Worm (Caenorhabditis elegans) whole organism, L4 larva: ENCODE measurements around the gene asp-1.

Experiments used
- F10B5.3 ChIP-seq: sonication (generic microtip); optimal IDR thresholded peaks from 2 replicates; lab custom pipeline; 2016; ENCODE audit warnings: mild to moderate bottlenecking, missing genetic modification characterization, missing compliant biosample characterization
- F26F4.8 ChIP-seq: fragments of 200-800 bp; sonication (Bioruptor generic); conservative IDR thresholded peaks from 2 replicates; pipeline ENCODE4 v1.3.6; 2022; ENCODE audit warnings: missing genetic modification characterization, missing compliant biosample characterization
- F44E2.7 ChIP-seq: fragments of 200-800 bp; sonication (Bioruptor generic); IDR thresholded peaks from 2 replicates; pipeline ENCODE4 v2.1.2; 2022; ENCODE audit warnings: missing genetic modification characterization, missing compliant biosample characterization
- Y105C5A.15 ChIP-seq: fragments of 200-800 bp; sonication (Bioruptor generic); IDR thresholded peaks from 2 replicates; pipeline ENCODE4 v1.3.6; 2022; ENCODE audit warnings: missing genetic modification characterization, missing compliant biosample characterization
- Y75B8A.6 ChIP-seq: fragments of 200-800 bp; sonication (Bioruptor generic); IDR thresholded peaks from 2 replicates; pipeline ENCODE4 v1.3.6; 2022; ENCODE audit warnings: missing genetic modification reagents, missing genetic modification characterization, missing compliant biosample characterization
- ZK546.5 ChIP-seq, 2 experiments: sonication (generic microtip); optimal IDR thresholded peaks; 2 replicates each; lab custom pipeline; 2017; ENCODE audit warnings: missing biosample characterization in 2 of 2, missing genetic modification characterization in 2 of 2
- attf-4 ChIP-seq: sonication (generic microtip); optimal IDR thresholded peaks from 3 replicates; lab custom pipeline; 2017; ENCODE audit warnings: missing biosample characterization, missing genetic modification characterization
- ceh-20 ChIP-seq: fragments of 200-800 bp; sonication (Bioruptor generic); IDR thresholded peaks from 2 replicates; pipeline ENCODE4 v1.3.6; 2022; ENCODE audit warnings: missing genetic modification reagents, missing genetic modification characterization, missing compliant biosample characterization
- ceh-44 ChIP-seq: fragments of 200-800 bp; sonication (Bioruptor generic); IDR thresholded peaks from 2 replicates; pipeline ENCODE4 v1.3.6; 2022; ENCODE audit warnings: missing genetic modification reagents, missing genetic modification characterization, missing compliant biosample characterization
- ceh-62 ChIP-seq: sonication (generic microtip); optimal IDR thresholded peaks from 2 replicates; lab custom pipeline; 2017; ENCODE audit warnings: missing biosample characterization, missing genetic modification characterization
- ces-1 ChIP-seq: fragments of 150-350 bp; sonication (generic microtip); optimal IDR thresholded peaks from 4 replicates; lab custom pipeline; 2014; ENCODE audit warnings: missing biosample characterization, missing genetic modification reagents, missing genetic modification characterization
- ctbp-1 ChIP-seq: fragments of 200-800 bp; sonication (Bioruptor generic); IDR thresholded peaks from 2 replicates; pipeline ENCODE4 v1.3.6; 2022; ENCODE audit warnings: missing genetic modification reagents, missing genetic modification characterization, missing compliant biosample characterization
- daf-16 ChIP-seq, 3 experiments: sonication (generic microtip); optimal IDR thresholded peaks; 2 replicates each; lab custom pipeline; 2016 to 2017; ENCODE audit warnings: missing genetic modification characterization in 3 of 3, missing genetic modification reagents in 3 of 3, mild to moderate bottlenecking in 2 of 3, missing compliant biosample characterization in 2 of 3, missing biosample characterization in 1 of 3, moderate library complexity in 1 of 3
- dmd-6 ChIP-seq: fragments of 200-800 bp; sonication (Bioruptor generic); IDR thresholded peaks from 2 replicates; pipeline ENCODE4 v1.3.6; 2022; ENCODE audit warnings: missing genetic modification reagents, missing genetic modification characterization, missing compliant biosample characterization
- dmd-8 ChIP-seq: fragments of 200-800 bp; sonication (Bioruptor generic); IDR thresholded peaks from 2 replicates; pipeline ENCODE4 v1.3.6; 2022; ENCODE audit warnings: missing genetic modification characterization, missing compliant biosample characterization
- dmd-9 ChIP-seq: fragments of 200-800 bp; sonication (Bioruptor generic); IDR thresholded peaks from 2 replicates; pipeline ENCODE4 v1.3.6; 2022; ENCODE audit warnings: missing genetic modification reagents, missing genetic modification characterization, missing compliant biosample characterization
- dpl-1 ChIP-seq: fragments of 150-350 bp; optimal IDR thresholded peaks from 2 replicates; lab custom pipeline; 2014; ENCODE audit warnings: missing biosample characterization, missing genetic modification reagents, missing genetic modification characterization
- duxl-1 ChIP-seq: sonication (generic microtip); optimal IDR thresholded peaks from 2 replicates; lab custom pipeline; 2016; ENCODE audit warnings: mild to moderate bottlenecking, missing genetic modification characterization, moderate library complexity, missing compliant biosample characterization; ENCODE audit not compliant: poor library complexity
- egl-27 ChIP-seq: sonication (generic microtip); optimal IDR thresholded peaks from 3 replicates; lab custom pipeline; 2017; ENCODE audit warnings: missing biosample characterization, missing genetic modification reagents, missing genetic modification characterization
- fkh-10 ChIP-seq: fragments of 150-350 bp; optimal IDR thresholded peaks from 2 replicates; lab custom pipeline; 2014; ENCODE audit warnings: missing biosample characterization, missing genetic modification reagents, missing genetic modification characterization
- gei-8 ChIP-seq: fragments of 200-800 bp; sonication (Bioruptor generic); optimal IDR thresholded peaks from 2 replicates; lab custom pipeline; 2018; ENCODE audit warnings: mild to moderate bottlenecking, missing genetic modification characterization, missing compliant biosample characterization
- jun-1 ChIP-seq: fragments of 150-350 bp; optimal IDR thresholded peaks from 2 replicates; lab custom pipeline; 2014; ENCODE audit warnings: missing biosample characterization, missing genetic modification reagents, missing genetic modification characterization
- lin-15B ChIP-seq: fragments of 150-350 bp; sonication (generic microtip); optimal IDR thresholded peaks from 3 replicates; lab custom pipeline; 2014; ENCODE audit warnings: missing biosample characterization, missing genetic modification characterization
- lin-29 ChIP-seq: fragments of 200-800 bp; sonication (Bioruptor generic); IDR thresholded peaks from 2 replicates; pipeline ENCODE4 v1.3.6; 2022; ENCODE audit warnings: missing genetic modification reagents, missing genetic modification characterization, missing compliant biosample characterization
- lin-38 ChIP-seq: fragments of 200-800 bp; sonication (Bioruptor generic); IDR thresholded peaks from 2 replicates; pipeline ENCODE4 v1.3.6; 2022; ENCODE audit warnings: missing genetic modification reagents, missing genetic modification characterization, missing compliant biosample characterization
- lir-3 ChIP-seq: sonication (generic microtip); optimal IDR thresholded peaks from 2 replicates; lab custom pipeline; 2016; ENCODE audit warnings: mild to moderate bottlenecking, missing genetic modification characterization, missing compliant biosample characterization
- madf-9 ChIP-seq: fragments of 200-800 bp; sonication (Bioruptor generic); conservative IDR thresholded peaks from 2 replicates; pipeline ENCODE4 v1.3.6; 2022; ENCODE audit warnings: missing genetic modification reagents, missing genetic modification characterization, missing compliant biosample characterization
- mdl-1 ChIP-seq, 2 experiments: fragments of 150-350 bp in 1 of 2; sonication (generic microtip) in 1 of 2; optimal IDR thresholded peaks; 2 replicates each; lab custom pipeline; 2014 to 2017; ENCODE audit warnings: missing biosample characterization in 2 of 2, missing genetic modification characterization in 2 of 2
- mdt-29 ChIP-seq: fragments of 200-800 bp; sonication (Bioruptor generic); IDR thresholded peaks from 2 replicates; pipeline ENCODE4 v1.3.6; 2022; ENCODE audit warnings: missing genetic modification reagents, missing genetic modification characterization, missing compliant biosample characterization
- mxl-2 ChIP-seq: fragments of 200-800 bp; sonication (Bioruptor generic); conservative IDR thresholded peaks from 2 replicates; pipeline ENCODE4 v1.3.6; 2022; ENCODE audit warnings: missing genetic modification reagents, missing genetic modification characterization, missing compliant biosample characterization
- mxl-3 ChIP-seq: fragments of 200-800 bp; sonication (Bioruptor generic); optimal IDR thresholded peaks from 2 replicates; lab custom pipeline; 2018; ENCODE audit warnings: mild to moderate bottlenecking, missing genetic modification characterization, missing compliant biosample characterization
- nhr-10 ChIP-seq: fragments of 150-350 bp; optimal IDR thresholded peaks from 2 replicates; lab custom pipeline; 2014; ENCODE audit warnings: missing biosample characterization, missing genetic modification characterization
- nhr-102 ChIP-seq: sonication (generic microtip); optimal IDR thresholded peaks from 2 replicates; lab custom pipeline; 2016; ENCODE audit warnings: mild to moderate bottlenecking, missing genetic modification characterization, moderate library complexity, missing compliant biosample characterization
- nhr-11 ChIP-seq: fragments of 150-350 bp; optimal IDR thresholded peaks from 2 replicates; lab custom pipeline; 2014; ENCODE audit warnings: missing biosample characterization, missing genetic modification characterization
- nhr-111 ChIP-seq: fragments of 200-800 bp; sonication (Bioruptor generic); optimal IDR thresholded peaks from 2 replicates; lab custom pipeline; 2018; ENCODE audit warnings: mild to moderate bottlenecking, missing genetic modification characterization, missing compliant biosample characterization
- nhr-28 ChIP-seq: fragments of 150-350 bp; optimal IDR thresholded peaks from 2 replicates; lab custom pipeline; 2014; ENCODE audit warnings: missing biosample characterization, missing genetic modification characterization
- nhr-42 ChIP-seq: fragments of 200-800 bp; sonication (Bioruptor generic); IDR thresholded peaks from 2 replicates; pipeline ENCODE4 v1.3.6; 2022; ENCODE audit warnings: missing genetic modification characterization, missing compliant biosample characterization
- nhr-48 ChIP-seq: sonication (generic microtip); optimal IDR thresholded peaks from 2 replicates; lab custom pipeline; 2016; ENCODE audit warnings: mild to moderate bottlenecking, missing genetic modification characterization, missing compliant biosample characterization
- nhr-6 ChIP-seq: fragments of 150-350 bp; optimal IDR thresholded peaks from 2 replicates; lab custom pipeline; 2014; ENCODE audit warnings: missing biosample characterization, missing genetic modification characterization
- nhr-76 ChIP-seq: fragments of 150-350 bp; optimal IDR thresholded peaks from 2 replicates; lab custom pipeline; 2014; ENCODE audit warnings: missing biosample characterization, missing genetic modification characterization
- nhr-77 ChIP-seq: fragments of 150-350 bp; optimal IDR thresholded peaks from 2 replicates; lab custom pipeline; 2014; ENCODE audit warnings: missing biosample characterization, missing genetic modification characterization
- pqm-1 ChIP-seq: sonication (generic microtip); optimal IDR thresholded peaks from 2 replicates; lab custom pipeline; 2017; ENCODE audit warnings: missing biosample characterization, missing genetic modification characterization
- saeg-2 ChIP-seq: fragments of 200-800 bp; sonication (Bioruptor generic); IDR thresholded peaks from 2 replicates; pipeline ENCODE4 v1.3.6; 2022; ENCODE audit warnings: missing genetic modification reagents, missing genetic modification characterization, missing compliant biosample characterization
- skn-1 ChIP-seq: fragments of 150-350 bp; optimal IDR thresholded peaks from 2 replicates; lab custom pipeline; 2014; ENCODE audit warnings: missing biosample characterization, missing genetic modification characterization
- snpc-4 ChIP-seq: fragments of 150-350 bp; optimal IDR thresholded peaks from 2 replicates; lab custom pipeline; 2014; ENCODE audit warnings: missing biosample characterization, missing genetic modification characterization
- spr-1 ChIP-seq: sonication (generic microtip); optimal IDR thresholded peaks from 2 replicates; lab custom pipeline; 2016; ENCODE audit warnings: mild to moderate bottlenecking, missing genetic modification characterization, missing compliant biosample characterization
- tag-97 ChIP-seq: fragments of 200-800 bp; sonication (Bioruptor generic); IDR thresholded peaks from 2 replicates; pipeline ENCODE4 v1.3.6; 2022; ENCODE audit warnings: missing genetic modification characterization, missing compliant biosample characterization
- tra-1 ChIP-seq: fragments of 200-800 bp; sonication (Bioruptor generic); IDR thresholded peaks from 2 replicates; pipeline ENCODE4 v1.3.6; 2022; ENCODE audit warnings: missing genetic modification reagents, missing genetic modification characterization, missing compliant biosample characterization
- zag-1 ChIP-seq: fragments of 150-350 bp; optimal IDR thresholded peaks from 2 replicates; lab custom pipeline; 2014; ENCODE audit warnings: missing biosample characterization, missing genetic modification characterization
- zfp-2 ChIP-seq: sonication (generic microtip); optimal IDR thresholded peaks from 2 replicates; lab custom pipeline; 2016; ENCODE audit warnings: mild to moderate bottlenecking, missing genetic modification characterization, missing compliant biosample characterization
- zfp-3 ChIP-seq: fragments of 200-800 bp; sonication (Bioruptor generic); conservative IDR thresholded peaks from 2 replicates; pipeline ENCODE4 v1.3.6; 2022; ENCODE audit warnings: missing genetic modification reagents, missing genetic modification characterization, missing compliant biosample characterization
- zip-11 ChIP-seq: fragments of 200-800 bp; sonication (Bioruptor generic); IDR thresholded peaks from 2 replicates; pipeline ENCODE4 v1.3.6; 2022; ENCODE audit warnings: missing genetic modification characterization, missing compliant biosample characterization
- ztf-11 ChIP-seq: fragments of 150-350 bp; optimal IDR thresholded peaks from 2 replicates; lab custom pipeline; 2014; ENCODE audit warnings: missing biosample characterization, missing genetic modification characterization

Gene asp-1

DNA sequence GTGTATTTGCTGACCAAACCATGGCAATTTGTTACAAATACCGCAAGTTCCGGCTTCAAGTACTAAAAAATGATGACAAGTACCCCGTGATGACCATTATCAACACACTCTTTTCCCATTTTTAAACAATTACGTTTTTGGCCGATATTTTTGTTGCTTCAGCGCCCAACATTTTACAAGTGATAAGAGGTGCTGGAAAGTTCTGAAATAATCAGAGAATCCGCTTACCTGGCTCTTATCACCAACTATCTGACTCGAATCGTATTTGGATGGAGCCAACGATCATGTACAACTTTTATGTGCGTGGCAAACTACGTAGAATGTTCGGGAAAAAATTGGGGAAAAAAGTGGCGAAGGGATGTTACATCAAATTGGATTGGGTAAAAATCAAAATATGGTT, 2.7 kb upstream of the asp-1 start (continued):
- TF ChIP-seq tag-97 (GFP tag; lab: Robert Waterston, UW): no peak
- no peak for TF ChIP-seq mxl-3 (GFP tag; lab: Kevin White, UChicago)
- TF ChIP-seq skn-1 (tag; lab: Kevin White, UChicago): no peak
- TF ChIP-seq gei-8 (GFP tag; lab: Kevin White, UChicago): no peak
- no peak for TF ChIP-seq ceh-62
- TF ChIP-seq F44E2.7 (GFP tag; lab: Robert Waterston, UW): no peak
- no peak for TF ChIP-seq snpc-4
- no peak for TF ChIP-seq Y75B8A.6
- peak; percentile 73 for TF ChIP-seq dmd-6 (GFP tag; lab: Robert Waterston, UW)
- TF ChIP-seq madf-9 (GFP tag; lab: Robert Waterston, UW): no peak
- TF ChIP-seq tra-1 (GFP tag; lab: Robert Waterston, UW): 0 out of 2 replicates have a peak, but pooled peaks have one; percentile 39
- peak; percentile 7 for TF ChIP-seq nhr-10 (tag; lab: Kevin White, UChicago)
- TF ChIP-seq lir-3 (tag; lab: Kevin White, UChicago): no peak
- no peak for TF ChIP-seq ztf-11 (tag; lab: Kevin White, UChicago)
- TF ChIP-seq lin-38: no peak
- no peak for TF ChIP-seq lin-15B (tag; lab: Kevin White, UChicago)
- no peak for TF ChIP-seq dmd-9 (GFP tag; lab: Robert Waterston, UW)
- TF ChIP-seq ceh-44 (GFP tag; lab: Robert Waterston, UW): no peak
- peak; percentile 27 for TF ChIP-seq pqm-1
- TF ChIP-seq F10B5.3 (tag; lab: Kevin White, UChicago): no peak
- no peak for TF ChIP-seq nhr-11 (tag; lab: Kevin White, UChicago)
- TF ChIP-seq F26F4.8 (GFP tag; lab: Robert Waterston, UW): no peak
- TF ChIP-seq dmd-8 (GFP tag; lab: Robert Waterston, UW): no peak
- TF ChIP-seq nhr-111 (GFP tag; lab: Kevin White, UChicago): no peak
- TF ChIP-seq dpl-1 (GFP tag; lab: Kevin White, UChicago): no peak
- TF ChIP-seq ctbp-1: no peak
- no peak for TF ChIP-seq nhr-6
- no peak for TF ChIP-seq mxl-2
- TF ChIP-seq ZK546.5 (tag; optimal IDR thresholded peaks at IDR 0.05; lab: Kevin White, UChicago): no peak
- no peak for TF ChIP-seq ceh-20 (GFP tag; lab: Robert Waterston, UW)
- TF ChIP-seq attf-4 (tag; lab: Kevin White, UChicago): no peak
- TF ChIP-seq nhr-48: peak; percentile 24
- no peak for TF ChIP-seq Y105C5A.15 (GFP tag; lab: Robert Waterston, UW)
- TF ChIP-seq zfp-2: no peak
- TF ChIP-seq egl-27 (tag; lab: Kevin White, UChicago): no peak
- no peak for TF ChIP-seq nhr-42 (GFP tag; lab: Robert Waterston, UW)
- no peak for TF ChIP-seq ces-1 (GFP tag; lab: Kevin White, UChicago)
- TF ChIP-seq nhr-76: no peak
- peak; percentile 77 for TF ChIP-seq mdt-29 (GFP tag; lab: Robert Waterston, UW)
- TF ChIP-seq daf-16 (GFP tag; optimal IDR thresholded peaks at IDR 0.05; lab: Kevin White, UChicago): no peak
- TF ChIP-seq daf-16 (tag; optimal IDR thresholded peaks at IDR 0.05; lab: Kevin White, UChicago): peak; percentile 93
- TF ChIP-seq fkh-10 (GFP tag; lab: Kevin White, UChicago): no peak
- TF ChIP-seq duxl-1: no peak
- peak; percentile 79 for TF ChIP-seq nhr-28 (tag; lab: Kevin White, UChicago)
- TF ChIP-seq zip-11 (GFP tag; lab: Robert Waterston, UW): no peak
- TF ChIP-seq spr-1 (tag; lab: Kevin White, UChicago): no peak
- TF ChIP-seq jun-1 (tag; lab: Kevin White, UChicago): peak; percentile 1
- peak; percentile 80 for TF ChIP-seq nhr-77 (tag; lab: Kevin White, UChicago)
- peak; percentile 34 for TF ChIP-seq nhr-102 (tag; lab: Kevin White, UChicago)
- no peak for TF ChIP-seq lin-29
- TF ChIP-seq saeg-2 (GFP tag; lab: Robert Waterston, UW): no peak
- no peak for TF ChIP-seq zfp-3
- no peak for TF ChIP-seq zag-1 (tag; lab: Kevin White, UChicago)
- TF ChIP-seq mdl-1 (tag; optimal IDR thresholded peaks at IDR 0.05; lab: Kevin White, UChicago): no peak
